Worm (Caenorhabditis elegans) whole organism, L2 larva: ENCODE measurements around the gene srv-19.

ENCODE experiments used
- R02D3.7 ChIP-seq: fragments of 150-350 bp; optimal IDR thresholded peaks from 2 replicates; lab custom pipeline; 2014; ENCODE audit warnings: missing biosample characterization, missing genetic modification characterization
- ZK546.5 ChIP-seq: sonication (generic microtip); optimal IDR thresholded peaks from 2 replicates; lab custom pipeline; 2017; ENCODE audit warnings: missing biosample characterization, missing genetic modification characterization
- aly-2 ChIP-seq: fragments of 150-350 bp; optimal IDR thresholded peaks from 2 replicates; lab custom pipeline; 2014; ENCODE audit warnings: missing biosample characterization, missing genetic modification characterization
- ama-1 ChIP-seq: fragments of 150-350 bp; optimal IDR thresholded peaks from 2 replicates; lab custom pipeline; 2018; ENCODE audit warnings: inconsistent platforms
- egl-27 ChIP-seq: sonication (generic microtip); optimal IDR thresholded peaks from 3 replicates; lab custom pipeline; 2017; ENCODE audit warnings: missing biosample characterization, missing genetic modification reagents, missing genetic modification characterization
- elt-3 ChIP-seq: sonication (generic microtip); optimal IDR thresholded peaks from 2 replicates; lab custom pipeline; 2017; ENCODE audit warnings: missing biosample characterization, missing genetic modification characterization
- lin-39 ChIP-seq: fragments of 150-350 bp; optimal IDR thresholded peaks from 2 replicates; lab custom pipeline; 2014; ENCODE audit warnings: missing biosample characterization, missing genetic modification reagents, missing genetic modification characterization
- nhr-10 ChIP-seq: sonication (generic microtip); optimal IDR thresholded peaks from 2 replicates; lab custom pipeline; 2017; ENCODE audit warnings: missing biosample characterization, missing genetic modification characterization
- nhr-12 ChIP-seq: fragments of 150-350 bp; optimal IDR thresholded peaks from 2 replicates; lab custom pipeline; 2014; ENCODE audit warnings: missing biosample characterization, missing genetic modification characterization
- nhr-237 ChIP-seq: fragments of 150-350 bp; optimal IDR thresholded peaks from 2 replicates; lab custom pipeline; 2014; ENCODE audit warnings: missing biosample characterization, missing genetic modification characterization
- nhr-25 ChIP-seq: fragments of 150-350 bp; sonication (generic microtip); optimal IDR thresholded peaks from 3 replicates; lab custom pipeline; 2014; ENCODE audit warnings: missing biosample characterization, missing genetic modification characterization
- peb-1 ChIP-seq: fragments of 150-350 bp; optimal IDR thresholded peaks from 2 replicates; lab custom pipeline; 2014; ENCODE audit warnings: missing biosample characterization, missing genetic modification characterization
- sem-4 ChIP-seq: fragments of 150-350 bp; optimal IDR thresholded peaks from 2 replicates; lab custom pipeline; 2014; ENCODE audit warnings: missing biosample characterization, missing genetic modification reagents, missing genetic modification characterization
- unc-62 ChIP-seq: fragments of 150-350 bp; optimal IDR thresholded peaks from 2 replicates; lab custom pipeline; 2014; ENCODE audit warnings: missing biosample characterization, missing genetic modification reagents, missing genetic modification characterization

- TF ChIP-seq sem-4 (tag; lab: Kevin White, UChicago) (no peak), nhr-237 (tag; lab: Kevin White, UChicago) (no peak), unc-62 (GFP tag; lab: Kevin White, UChicago) (no peak), nhr-25 (no peak), lin-39 (tag; lab: Kevin White, UChicago) (no peak), nhr-10 (tag; lab: Kevin White, UChicago) (no peak), ZK546.5 (tag; lab: Kevin White, UChicago) (no peak), R02D3.7 (no peak), egl-27 (tag; lab: Kevin White, UChicago) (no peak), peb-1 (tag; lab: Kevin White, UChicago) (no peak), elt-3 (tag; lab: Kevin White, UChicago) (no peak), nhr-12 (tag; lab: Kevin White, UChicago) (no peak), ama-1 (no peak), aly-2 (tag; lab: Kevin White, UChicago) (no peak)
Measured at ce11 chrIV:5886605-5887004, 12.9 kb upstream of the srv-19 start.
